Worm (Caenorhabditis elegans) whole organism, L4 larva: Measurements from ENCODE around the gene syd-2.

ENCODE experiments used
- F10B5.3 ChIP-seq: sonication (generic microtip); optimal IDR thresholded peaks from 2 replicates; lab custom pipeline; 2016; ENCODE audit warnings: mild to moderate bottlenecking, missing genetic modification characterization, missing compliant biosample characterization
- F44E2.7 ChIP-seq: fragments of 200-800 bp; sonication (Bioruptor generic); IDR thresholded peaks from 2 replicates; pipeline ENCODE4 v2.1.2; 2022; ENCODE audit warnings: missing genetic modification characterization, missing compliant biosample characterization
- Y105C5A.15 ChIP-seq: fragments of 200-800 bp; sonication (Bioruptor generic); IDR thresholded peaks from 2 replicates; pipeline ENCODE4 v1.3.6; 2022; ENCODE audit warnings: missing genetic modification characterization, missing compliant biosample characterization
- aha-1 ChIP-seq: fragments of 150-350 bp; peaks from one replicate; lab custom pipeline; 2014; ENCODE audit warnings: missing biosample characterization, missing genetic modification characterization
- attf-4 ChIP-seq: sonication (generic microtip); optimal IDR thresholded peaks from 3 replicates; lab custom pipeline; 2017; ENCODE audit warnings: missing biosample characterization, missing genetic modification characterization
- ceh-82 ChIP-seq: sonication (generic microtip); optimal IDR thresholded peaks from 2 replicates; lab custom pipeline; 2017; ENCODE audit warnings: missing biosample characterization, missing genetic modification characterization
- ces-1 ChIP-seq: fragments of 150-350 bp; sonication (generic microtip); optimal IDR thresholded peaks from 4 replicates; lab custom pipeline; 2014; ENCODE audit warnings: missing biosample characterization, missing genetic modification reagents, missing genetic modification characterization
- ctbp-1 ChIP-seq: fragments of 200-800 bp; sonication (Bioruptor generic); IDR thresholded peaks from 2 replicates; pipeline ENCODE4 v1.3.6; 2022; ENCODE audit warnings: missing genetic modification reagents, missing genetic modification characterization, missing compliant biosample characterization
- daf-16 ChIP-seq, 3 experiments: sonication (generic microtip); optimal IDR thresholded peaks; 2 replicates each; lab custom pipeline; 2016 to 2017; ENCODE audit warnings: missing genetic modification characterization in 3 of 3, missing genetic modification reagents in 3 of 3, mild to moderate bottlenecking in 2 of 3, missing compliant biosample characterization in 2 of 3, missing biosample characterization in 1 of 3, moderate library complexity in 1 of 3
- daf-19 ChIP-seq: fragments of 200-800 bp; sonication (Bioruptor generic); conservative IDR thresholded peaks from 2 replicates; pipeline ENCODE4 v1.3.6; 2022; ENCODE audit warnings: missing genetic modification characterization, missing compliant biosample characterization
- egl-27 ChIP-seq: sonication (generic microtip); optimal IDR thresholded peaks from 3 replicates; lab custom pipeline; 2017; ENCODE audit warnings: missing biosample characterization, missing genetic modification reagents, missing genetic modification characterization
- fkh-10 ChIP-seq: fragments of 150-350 bp; optimal IDR thresholded peaks from 2 replicates; lab custom pipeline; 2014; ENCODE audit warnings: missing biosample characterization, missing genetic modification reagents, missing genetic modification characterization
- fos-1 ChIP-seq: fragments of 150-350 bp; optimal IDR thresholded peaks from 2 replicates; lab custom pipeline; 2014; ENCODE audit warnings: missing biosample characterization, missing genetic modification characterization
- gei-8 ChIP-seq: fragments of 200-800 bp; sonication (Bioruptor generic); optimal IDR thresholded peaks from 2 replicates; lab custom pipeline; 2018; ENCODE audit warnings: mild to moderate bottlenecking, missing genetic modification characterization, missing compliant biosample characterization
- hlh-11 ChIP-seq: fragments of 200-800 bp; sonication (Bioruptor generic); optimal IDR thresholded peaks from 2 replicates; lab custom pipeline; 2018; ENCODE audit warnings: mild to moderate bottlenecking, missing genetic modification characterization, missing compliant biosample characterization
- hlh-30 ChIP-seq: sonication (generic microtip); optimal IDR thresholded peaks from 2 replicates; lab custom pipeline; 2017; ENCODE audit warnings: antibody characterized with exemption, mild to moderate bottlenecking, missing genetic modification characterization, missing compliant biosample characterization; ENCODE audit not compliant: insufficient read depth
- hmg-1.1 ChIP-seq: fragments of 200-800 bp; sonication (Bioruptor generic); IDR thresholded peaks from 2 replicates; pipeline ENCODE4 v1.3.6; 2022; ENCODE audit warnings: missing genetic modification reagents, missing genetic modification characterization, missing compliant biosample characterization
- lin-1 ChIP-seq: fragments of 200-800 bp; sonication (Bioruptor generic); IDR thresholded peaks from 2 replicates; pipeline ENCODE4 v1.3.6; 2022; ENCODE audit warnings: missing genetic modification reagents, missing genetic modification characterization, missing compliant biosample characterization
- lin-13 ChIP-seq: fragments of 150-350 bp; optimal IDR thresholded peaks from 2 replicates; lab custom pipeline; 2014; ENCODE audit warnings: missing biosample characterization, missing genetic modification reagents, missing genetic modification characterization
- lin-38 ChIP-seq: fragments of 200-800 bp; sonication (Bioruptor generic); IDR thresholded peaks from 2 replicates; pipeline ENCODE4 v1.3.6; 2022; ENCODE audit warnings: missing genetic modification reagents, missing genetic modification characterization, missing compliant biosample characterization
- madf-5 ChIP-seq, 2 experiments: fragments of 200-800 bp; sonication (Bioruptor generic); IDR thresholded peaks; 2 replicates each; pipeline ENCODE4 v1.3.6; 2022; ENCODE audit warnings: missing compliant biosample characterization in 2 of 2, missing genetic modification characterization in 2 of 2
- mxl-3 ChIP-seq: fragments of 200-800 bp; sonication (Bioruptor generic); optimal IDR thresholded peaks from 2 replicates; lab custom pipeline; 2018; ENCODE audit warnings: mild to moderate bottlenecking, missing genetic modification characterization, missing compliant biosample characterization
- nhr-11 ChIP-seq: fragments of 150-350 bp; optimal IDR thresholded peaks from 2 replicates; lab custom pipeline; 2014; ENCODE audit warnings: missing biosample characterization, missing genetic modification characterization
- nhr-25 ChIP-seq: sonication (generic microtip); optimal IDR thresholded peaks from 2 replicates; lab custom pipeline; 2017; ENCODE audit warnings: missing genetic modification characterization, mild to moderate bottlenecking, missing compliant biosample characterization, antibody characterized with exemption, moderate library complexity, borderline replicate concordance; ENCODE audit not compliant: insufficient read depth
- nhr-42 ChIP-seq: fragments of 200-800 bp; sonication (Bioruptor generic); IDR thresholded peaks from 2 replicates; pipeline ENCODE4 v1.3.6; 2022; ENCODE audit warnings: missing genetic modification characterization, missing compliant biosample characterization
- nhr-76 ChIP-seq: fragments of 150-350 bp; optimal IDR thresholded peaks from 2 replicates; lab custom pipeline; 2014; ENCODE audit warnings: missing biosample characterization, missing genetic modification characterization
- nhr-77 ChIP-seq: fragments of 150-350 bp; optimal IDR thresholded peaks from 2 replicates; lab custom pipeline; 2014; ENCODE audit warnings: missing biosample characterization, missing genetic modification characterization
- php-3 ChIP-seq: fragments of 200-800 bp; sonication (Bioruptor generic); IDR thresholded peaks from 2 replicates; pipeline ENCODE4 v1.3.6; 2022; ENCODE audit warnings: missing genetic modification reagents, missing genetic modification characterization, missing compliant biosample characterization
- sdz-12 ChIP-seq: fragments of 200-800 bp; sonication (Bioruptor generic); optimal IDR thresholded peaks from 2 replicates; lab custom pipeline; 2018; ENCODE audit warnings: mild to moderate bottlenecking, missing genetic modification characterization, missing compliant biosample characterization
- snpc-1.2 ChIP-seq: fragments of 200-800 bp; sonication (Bioruptor generic); IDR thresholded peaks from 2 replicates; pipeline ENCODE4 v1.3.6; 2022; ENCODE audit warnings: missing genetic modification reagents, missing genetic modification characterization, missing compliant biosample characterization
- tag-97 ChIP-seq: fragments of 200-800 bp; sonication (Bioruptor generic); IDR thresholded peaks from 2 replicates; pipeline ENCODE4 v1.3.6; 2022; ENCODE audit warnings: missing genetic modification characterization, missing compliant biosample characterization
- unc-39 ChIP-seq: sonication (generic microtip); optimal IDR thresholded peaks from 2 replicates; lab custom pipeline; 2017; ENCODE audit warnings: missing biosample characterization, missing genetic modification characterization
- unc-62 ChIP-seq, 3 experiments: fragments of 150-350 bp in 1 of 3; sonication (generic microtip); optimal IDR thresholded peaks in 2 of 3; peaks in 1 of 3; 1 replicate in 1 of 3; 2 replicates in 2 of 3; lab custom pipeline; 2014 to 2017; ENCODE audit warnings: missing biosample characterization in 3 of 3, missing genetic modification characterization in 3 of 3, missing genetic modification reagents in 3 of 3, missing genotype in 1 of 3
- zfp-2 ChIP-seq: sonication (generic microtip); optimal IDR thresholded peaks from 2 replicates; lab custom pipeline; 2016; ENCODE audit warnings: mild to moderate bottlenecking, missing genetic modification characterization, missing compliant biosample characterization
- ztf-7 ChIP-seq: fragments of 150-350 bp; optimal IDR thresholded peaks from 2 replicates; lab custom pipeline; 2014; ENCODE audit warnings: missing biosample characterization, missing genetic modification characterization

Gene syd-2

DNA sequence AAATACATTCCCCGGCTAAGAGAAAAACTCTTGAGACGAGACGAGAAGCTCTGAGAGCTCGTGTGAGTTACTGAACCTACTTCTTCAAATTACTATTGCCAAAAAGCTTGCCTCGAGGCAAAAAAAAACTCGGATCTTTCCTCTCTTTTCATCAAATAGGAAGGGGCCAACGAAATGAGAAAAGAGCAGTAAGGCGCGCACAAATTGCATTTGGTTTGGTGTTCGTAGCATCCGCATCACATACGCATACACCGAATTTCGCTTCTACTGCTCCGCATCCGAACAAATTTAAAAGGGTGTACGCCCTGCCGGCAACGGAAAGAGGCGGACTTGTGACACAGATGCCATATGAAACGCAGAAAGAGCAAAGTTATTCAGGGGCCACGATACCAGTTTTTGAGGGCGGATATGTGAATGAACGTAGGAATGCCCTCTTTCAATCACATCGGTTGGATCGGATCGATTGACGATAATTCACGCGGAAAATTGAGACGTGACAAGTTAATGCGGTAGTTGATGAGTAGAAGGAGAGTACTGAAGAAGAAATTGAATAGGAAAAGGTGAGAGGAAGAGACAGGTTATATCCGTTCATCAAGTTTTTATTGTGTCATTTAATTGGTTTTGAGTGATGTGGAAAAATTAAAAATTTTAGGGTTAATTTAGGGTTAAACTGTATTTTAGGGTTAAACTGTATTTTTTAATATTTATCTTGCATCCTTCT lies 39.8 kb upstream of the syd-2 start:
- TF ChIP-seq lin-1 (GFP tag; lab: Robert Waterston, UW): no peak
- TF ChIP-seq unc-62 (GFP tag; optimal IDR thresholded peaks at IDR 0.05 in 1 of 2; lab: Kevin White, UChicago): peak in 1 of 2 experiments; percentile 60
- TF ChIP-seq unc-62 (tag; optimal IDR thresholded peaks at IDR 0.05; lab: Kevin White, UChicago): no peak
- peak; percentile 17 for TF ChIP-seq hlh-30 (tag; lab: Kevin White, UChicago)
- no peak for TF ChIP-seq lin-38 (GFP tag; lab: Robert Waterston, UW)
- peak; percentile 44 for TF ChIP-seq ces-1 (GFP tag; lab: Kevin White, UChicago)
- TF ChIP-seq ctbp-1 (GFP tag; lab: Robert Waterston, UW): peak; percentile 53; the same call in 1 of the 2 replicates
- peak; percentile 50 for TF ChIP-seq fkh-10

DNA sequence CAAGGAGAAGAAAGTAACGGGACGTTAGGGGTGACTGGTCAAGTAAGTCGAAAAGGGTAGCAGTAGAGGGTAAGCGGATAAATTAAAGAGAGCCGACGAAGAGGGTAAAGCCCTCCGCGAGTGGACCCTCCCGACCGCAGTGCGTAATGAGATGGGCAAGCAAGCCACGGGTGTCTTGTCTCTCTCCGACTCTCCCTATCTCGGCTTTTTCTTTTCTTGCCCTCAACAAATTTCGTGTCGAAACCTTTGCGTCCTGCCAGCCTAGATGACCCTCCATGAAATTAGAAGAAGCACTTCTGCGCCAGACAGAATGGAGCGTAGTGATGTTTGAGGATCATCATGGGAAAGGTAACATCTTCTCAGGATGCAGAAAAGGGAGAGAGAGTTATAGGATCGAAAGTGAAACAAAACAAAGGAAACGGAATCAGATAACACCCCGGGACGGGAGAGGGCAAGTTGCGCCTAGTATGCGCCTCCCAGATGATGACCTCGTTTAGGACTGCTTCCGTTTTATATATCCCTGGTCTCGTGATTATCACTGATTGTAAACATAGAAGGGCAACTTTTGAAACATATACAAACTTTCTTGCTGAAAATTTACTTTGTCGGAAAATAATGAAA lies 38.8 kb upstream of the syd-2 start:
- TF ChIP-seq sdz-12 (GFP tag; lab: Kevin White, UChicago): no peak
- TF ChIP-seq aha-1 (tag; lab: Kevin White, UChicago): peak; percentile 93
- TF ChIP-seq ctbp-1 (GFP tag; lab: Robert Waterston, UW): no peak
- TF ChIP-seq tag-97 (GFP tag; lab: Robert Waterston, UW): 0 out of 2 replicates have a peak, but pooled peaks have one; percentile 48
- TF ChIP-seq nhr-76 (tag; lab: Kevin White, UChicago): no peak
- TF ChIP-seq nhr-77 (tag; lab: Kevin White, UChicago): no peak
- TF ChIP-seq lin-13 (GFP tag; lab: Kevin White, UChicago): no peak
- no peak for TF ChIP-seq daf-16 (GFP tag; optimal IDR thresholded peaks at IDR 0.05; lab: Kevin White, UChicago)
- no peak for TF ChIP-seq daf-16 (tag; optimal IDR thresholded peaks at IDR 0.05; lab: Kevin White, UChicago)
- TF ChIP-seq ceh-82: no peak
- no peak for TF ChIP-seq daf-19
- TF ChIP-seq nhr-42 (GFP tag; lab: Robert Waterston, UW): no peak
- TF ChIP-seq nhr-25 (tag; lab: Kevin White, UChicago): no peak
- no peak for TF ChIP-seq madf-5 (GFP tag; IDR thresholded peaks at IDR 0.05; lab: Robert Waterston, UW)
- TF ChIP-seq fos-1 (tag; lab: Kevin White, UChicago): no peak
- TF ChIP-seq unc-62 (GFP tag; optimal IDR thresholded peaks at IDR 0.05 in 1 of 2; lab: Kevin White, UChicago): peak in 1 of 2 experiments; percentile 81
- no peak for TF ChIP-seq unc-62 (tag; optimal IDR thresholded peaks at IDR 0.05; lab: Kevin White, UChicago)
- no peak for TF ChIP-seq hlh-11 (tag; lab: Kevin White, UChicago)
- peak; percentile 44 for TF ChIP-seq hlh-30 (tag; lab: Kevin White, UChicago)
- no peak for TF ChIP-seq nhr-11
- peak; percentile 3 for TF ChIP-seq fkh-10

DNA sequence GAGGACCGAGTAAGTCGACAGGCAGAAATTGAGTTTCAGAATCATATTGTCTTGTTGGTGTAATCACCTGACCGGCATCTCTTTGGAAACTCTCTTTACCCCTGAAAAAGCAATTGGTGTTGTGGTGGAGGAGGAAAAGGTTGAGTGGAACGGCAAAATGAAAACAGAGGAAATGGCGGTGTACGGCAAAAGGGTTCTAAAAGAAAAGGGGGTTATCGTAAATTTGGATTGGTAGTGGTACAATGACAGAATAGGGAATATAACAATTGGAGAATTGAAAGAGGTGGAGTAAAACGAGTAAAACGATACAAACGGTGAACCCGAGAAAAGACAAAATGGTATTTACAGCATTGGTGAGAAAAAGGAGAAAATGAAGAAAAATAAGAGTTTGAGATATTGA lies 38.2 kb upstream of the syd-2 start, which contains the start of gene sdn-1:
TSS of gene sdn-1 (minus strand) at position 101 of the 400 bp plus-strand sequence.
- TF ChIP-seq aha-1 (tag; lab: Kevin White, UChicago): peak; percentile 38
- no peak for TF ChIP-seq hmg-1.1 (GFP tag; lab: Robert Waterston, UW)

DNA sequence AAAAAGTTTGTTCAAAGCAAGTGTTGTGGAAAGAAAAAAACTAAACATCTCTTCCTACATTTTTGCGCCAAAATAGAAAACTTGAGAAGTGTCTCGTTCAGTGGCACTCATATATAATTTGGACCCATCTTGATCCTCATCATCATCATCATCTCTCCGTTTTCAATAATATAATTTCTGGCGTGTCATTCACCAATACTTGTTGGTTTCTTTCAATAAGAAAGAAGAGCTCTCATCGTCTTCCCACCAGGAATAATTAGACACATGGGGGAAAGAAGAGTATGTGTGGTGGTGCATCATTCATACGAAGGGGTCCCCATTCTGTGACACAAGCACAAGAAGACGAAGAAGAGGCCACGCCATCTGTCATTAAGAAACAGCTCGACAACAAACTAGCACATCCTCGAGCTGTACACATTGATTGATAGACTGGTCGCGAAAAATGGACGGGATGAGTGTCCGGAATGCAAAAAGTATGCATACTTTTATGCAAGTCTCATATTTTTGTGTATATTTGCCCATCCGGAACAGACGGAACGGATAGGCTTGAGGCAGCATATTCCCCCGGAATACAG lies 36.3 kb upstream of the syd-2 start:
- TF ChIP-seq unc-62 (GFP tag; optimal IDR thresholded peaks at IDR 0.05 in 1 of 2; lab: Kevin White, UChicago): peak in 1 of 2 experiments; percentile 41
- TF ChIP-seq unc-62 (tag; optimal IDR thresholded peaks at IDR 0.05; lab: Kevin White, UChicago): no peak
- no peak for TF ChIP-seq daf-19
- 0 out of 2 replicates have a peak, but pooled peaks have one; percentile 26 for TF ChIP-seq php-3 (GFP tag; lab: Robert Waterston, UW)

DNA sequence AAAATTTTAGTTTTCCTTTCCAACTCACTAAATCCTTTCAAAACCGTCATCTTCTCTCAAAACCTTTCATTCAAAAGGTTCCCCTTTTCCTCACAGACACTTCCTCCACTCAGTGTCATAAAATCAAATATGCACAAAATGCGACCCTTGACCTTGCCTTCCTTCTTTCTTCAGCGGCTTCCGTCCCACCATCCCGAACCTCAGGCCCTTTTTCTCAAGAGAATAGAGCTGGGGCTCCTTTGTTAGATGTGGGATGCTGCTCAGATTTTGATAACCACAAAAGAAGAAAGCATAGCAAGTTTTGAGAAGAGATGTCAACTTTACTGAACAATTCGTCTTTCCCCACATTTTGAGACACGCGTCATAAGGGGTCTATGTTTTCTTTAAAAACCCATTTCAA lies 35.7 kb upstream of the syd-2 start:
- TF ChIP-seq unc-39 (tag; lab: Kevin White, UChicago) (no peak), nhr-77 (tag; lab: Kevin White, UChicago) (no peak), ctbp-1 (GFP tag; lab: Robert Waterston, UW) (no peak), F44E2.7 (no peak), hlh-11 (tag; lab: Kevin White, UChicago) (no peak), ztf-7 (tag; lab: Kevin White, UChicago) (no peak), attf-4 (tag; lab: Kevin White, UChicago) (no peak), egl-27 (tag; lab: Kevin White, UChicago) (no peak), snpc-1.2 (no peak), daf-16 (GFP tag; optimal IDR thresholded peaks at IDR 0.05; lab: Kevin White, UChicago) (no peak), daf-16 (tag; optimal IDR thresholded peaks at IDR 0.05; lab: Kevin White, UChicago) (no peak), zfp-2 (tag; lab: Kevin White, UChicago) (no peak), nhr-76 (tag; lab: Kevin White, UChicago) (no peak), Y105C5A.15 (GFP tag; lab: Robert Waterston, UW) (no peak), mxl-3 (GFP tag; lab: Kevin White, UChicago) (no peak), F10B5.3 (tag; lab: Kevin White, UChicago) (no peak), daf-19 (no peak), gei-8 (no peak)
